3 worm cellular contexts compared by ENCODE assay signal in genomic region chrV:15914774-15915173, ce11.
TF ChIP-seq lines count a peak whose summit lies in the region.

No protein-coding gene starts in this region.

TF ChIP-seq in whole organism, L4 larva, 104 proteins besides CTCF, POLR2A, EP300 and RAD21:
- no peak for TF ChIP-seq nhr-76 (tag; optimal IDR thresholded peaks at IDR 0.05; lab: Kevin White, UChicago)
- TF ChIP-seq dmd-8 (GFP tag; IDR thresholded peaks at IDR 0.05; lab: Robert Waterston, UW) = 0 out of 2 replicates have a peak, but pooled peaks have one; percentile 23
- no peak for TF ChIP-seq ceh-32 (tag; optimal IDR thresholded peaks at IDR 0.05; lab: Kevin White, UChicago; ENCODE audit: poor library complexity)
- TF ChIP-seq set-16 (GFP tag; IDR thresholded peaks at IDR 0.05; lab: Robert Waterston, UW) = peak; percentile 57

TF ChIP-seq in whole organism, mixed stage, embryonic, 35 proteins besides CTCF, POLR2A, EP300 and RAD21:
- no peak for TF ChIP-seq tbx-8 (GFP tag; optimal IDR thresholded peaks at IDR 0.05; lab: Kevin White, UChicago)
- TF ChIP-seq M03D4.4 (tag; optimal IDR thresholded peaks at IDR 0.05; lab: Kevin White, UChicago) = no peak
- peak; percentile 32 for TF ChIP-seq drap-1 (GFP tag; optimal IDR thresholded peaks at IDR 0.05; lab: Kevin White, UChicago)

TF ChIP-seq in whole organism, young adult, 124 proteins besides CTCF, POLR2A, EP300 and RAD21:
- TF ChIP-seq zfh-2 (GFP tag; conservative IDR thresholded peaks at IDR 0.05; lab: Robert Waterston, UW) (peak; percentile 59), nfya-2 (GFP tag; IDR thresholded peaks at IDR 0.05; lab: Robert Waterston, UW) (no peak), cebp-2 (GFP tag; IDR thresholded peaks at IDR 0.05; lab: Robert Waterston, UW) (0 out of 2 replicates have a peak, but pooled peaks have one; percentile 67), F57A8.1 (GFP tag; optimal IDR thresholded peaks at IDR 0.05; lab: Kevin White, UChicago) (no peak), lin-40 (tag; optimal IDR thresholded peaks at IDR 0.05; lab: Kevin White, UChicago) (no peak), Y56A3A.18 (GFP tag; IDR thresholded peaks at IDR 0.05; lab: Robert Waterston, UW) (no peak), ceh-100 (GFP tag; IDR thresholded peaks at IDR 0.05; lab: Robert Waterston, UW) (no peak), rcor-1 (GFP tag; IDR thresholded peaks at IDR 0.05; lab: Robert Waterston, UW) (no peak)
